Worm (Caenorhabditis elegans) whole organism, L3 larva: Measurements from ENCODE around the gene bath-2.

Experiments
- ama-1 ChIP-seq: fragments of 150-350 bp; optimal IDR thresholded peaks from 2 replicates; lab custom pipeline; 2018
- ceh-28 ChIP-seq: fragments of 150-350 bp; optimal IDR thresholded peaks from 2 replicates; lab custom pipeline; 2014; ENCODE audit warnings: missing biosample characterization, missing genetic modification reagents, missing genetic modification characterization
- ceh-82 ChIP-seq: fragments of 150-350 bp; optimal IDR thresholded peaks from 2 replicates; lab custom pipeline; 2014; ENCODE audit warnings: missing biosample characterization, missing genetic modification characterization
- ceh-9 ChIP-seq: sonication (generic microtip); optimal IDR thresholded peaks from 2 replicates; lab custom pipeline; 2018; ENCODE audit warnings: missing biosample characterization, missing genetic modification characterization
- daf-12 ChIP-seq: fragments of 150-350 bp; optimal IDR thresholded peaks from 2 replicates; lab custom pipeline; 2014; ENCODE audit warnings: missing biosample characterization, missing genetic modification reagents, missing genetic modification characterization
- egl-27 ChIP-seq: sonication (generic microtip); optimal IDR thresholded peaks from 4 replicates; lab custom pipeline; 2017; ENCODE audit warnings: missing biosample characterization, missing genetic modification reagents, missing genetic modification characterization
- egl-5 ChIP-seq: fragments of 150-350 bp; optimal IDR thresholded peaks from 2 replicates; lab custom pipeline; 2017; ENCODE audit warnings: missing biosample characterization, missing genetic modification reagents, missing genetic modification characterization, inconsistent platforms
- elt-1 ChIP-seq: fragments of 150-350 bp; optimal IDR thresholded peaks from 2 replicates; lab custom pipeline; 2014; ENCODE audit warnings: missing biosample characterization, missing genetic modification characterization
- elt-2 ChIP-seq: sonication (generic microtip); optimal IDR thresholded peaks from 2 replicates; lab custom pipeline; 2016; ENCODE audit warnings: missing genetic modification reagents, mild to moderate bottlenecking, missing genetic modification characterization, missing compliant biosample characterization
- fkh-2 ChIP-seq: fragments of 150-350 bp; optimal IDR thresholded peaks from 2 replicates; lab custom pipeline; 2014; ENCODE audit warnings: missing biosample characterization, missing genetic modification reagents, missing genetic modification characterization
- fos-1 ChIP-seq: fragments of 150-350 bp; optimal IDR thresholded peaks from 2 replicates; lab custom pipeline; 2014; ENCODE audit warnings: missing biosample characterization, missing genetic modification characterization
- hmg-11 ChIP-seq: sonication (generic microtip); optimal IDR thresholded peaks from 2 replicates; lab custom pipeline; 2016; ENCODE audit warnings: missing genetic modification characterization, missing compliant biosample characterization
- lin-15B ChIP-seq: fragments of 150-350 bp; optimal IDR thresholded peaks from 2 replicates; lab custom pipeline; 2014; ENCODE audit warnings: missing biosample characterization, missing genetic modification characterization
- lsy-12 ChIP-seq: sonication (generic microtip); optimal IDR thresholded peaks from 2 replicates; lab custom pipeline; 2016; ENCODE audit warnings: mild to moderate bottlenecking, missing genetic modification characterization, missing compliant biosample characterization
- mdl-1 ChIP-seq: fragments of 150-350 bp; optimal IDR thresholded peaks from 2 replicates; lab custom pipeline; 2014; ENCODE audit warnings: missing biosample characterization, missing genetic modification characterization
- mml-1 ChIP-seq: fragments of 150-350 bp; sonication (generic microtip); optimal IDR thresholded peaks from 3 replicates; lab custom pipeline; 2014; ENCODE audit warnings: missing biosample characterization, missing genetic modification characterization
- nfya-1 ChIP-seq: sonication (generic microtip); optimal IDR thresholded peaks from 2 replicates; lab custom pipeline; 2017; ENCODE audit warnings: missing genetic modification characterization, mild to moderate bottlenecking, missing compliant biosample characterization, antibody characterized with exemption, moderate library complexity; ENCODE audit not compliant: insufficient read depth
- nhr-11 ChIP-seq: fragments of 150-350 bp; optimal IDR thresholded peaks from 2 replicates; lab custom pipeline; 2014; ENCODE audit warnings: missing biosample characterization, missing genetic modification characterization
- nhr-23 ChIP-seq: fragments of 150-350 bp; optimal IDR thresholded peaks from 2 replicates; lab custom pipeline; 2014; ENCODE audit warnings: missing biosample characterization, missing genetic modification reagents, missing genetic modification characterization
- nhr-237 ChIP-seq: fragments of 150-350 bp; optimal IDR thresholded peaks from 2 replicates; lab custom pipeline; 2014; ENCODE audit warnings: missing biosample characterization, missing genetic modification characterization
- nhr-25 ChIP-seq: sonication (generic microtip); optimal IDR thresholded peaks from 2 replicates; lab custom pipeline; 2017; ENCODE audit warnings: missing biosample characterization, missing genetic modification characterization
- nhr-28 ChIP-seq: fragments of 150-350 bp; optimal IDR thresholded peaks from 2 replicates; lab custom pipeline; 2014; ENCODE audit warnings: missing biosample characterization, missing genetic modification characterization
- nhr-67 ChIP-seq: fragments of 150-350 bp; optimal IDR thresholded peaks from 2 replicates; lab custom pipeline; 2014; ENCODE audit warnings: missing biosample characterization, missing genetic modification characterization
- nhr-76 ChIP-seq: fragments of 150-350 bp; sonication (generic microtip); optimal IDR thresholded peaks from 5 replicates; lab custom pipeline; 2014; ENCODE audit warnings: missing biosample characterization, missing genetic modification characterization
- pha-4 ChIP-seq: fragments of 150-350 bp; optimal IDR thresholded peaks from 2 replicates; lab custom pipeline; 2014; ENCODE audit warnings: missing biosample characterization, missing genetic modification reagents, missing genetic modification characterization
- pqm-1 ChIP-seq: fragments of 150-350 bp; optimal IDR thresholded peaks from 2 replicates; lab custom pipeline; 2017; ENCODE audit warnings: missing biosample characterization, missing genetic modification characterization, inconsistent platforms
- sea-2 ChIP-seq: fragments of 150-350 bp; sonication (generic microtip); optimal IDR thresholded peaks from 4 replicates; lab custom pipeline; 2014; ENCODE audit warnings: missing biosample characterization, missing genetic modification reagents, missing genetic modification characterization
- skn-1 ChIP-seq: fragments of 150-350 bp; optimal IDR thresholded peaks from 2 replicates; lab custom pipeline; 2014; ENCODE audit warnings: missing biosample characterization, missing genetic modification characterization
- tbx-2 ChIP-seq: sonication (generic microtip); optimal IDR thresholded peaks from 2 replicates; lab custom pipeline; 2016; ENCODE audit warnings: mild to moderate bottlenecking, missing genetic modification characterization, missing compliant biosample characterization
- unc-39 ChIP-seq: sonication (generic microtip); optimal IDR thresholded peaks from 4 replicates; lab custom pipeline; 2017; ENCODE audit warnings: missing biosample characterization, missing genetic modification characterization
- zag-1 ChIP-seq: fragments of 150-350 bp; optimal IDR thresholded peaks from 2 replicates; lab custom pipeline; 2014; ENCODE audit warnings: missing biosample characterization, missing genetic modification characterization
- ztf-4 ChIP-seq: fragments of 150-350 bp; optimal IDR thresholded peaks from 2 replicates; lab custom pipeline; 2014; ENCODE audit warnings: missing biosample characterization, missing genetic modification characterization

bath-2 gene

ce11 chrII:1917862-1918261 is 4.7 kb downstream of the bath-2 start, which contains the start of gene bath-4:
TSS of gene bath-4 (minus strand) at chrII:1917962.
- TF ChIP-seq pha-4 (tag; lab: Kevin White, UChicago): no peak
- TF ChIP-seq fos-1 (tag; lab: Kevin White, UChicago): no peak

ce11 chrII:1912741-1913140 is 9.8 kb downstream of the bath-2 start, which contains the start of gene math-31:
TSS of gene math-31 (minus strand) at chrII:1912841.
- TF ChIP-seq nhr-23 (tag; lab: Kevin White, UChicago): no peak
- TF ChIP-seq nhr-11 (tag; lab: Kevin White, UChicago): no peak
- TF ChIP-seq ceh-82: no peak
- TF ChIP-seq ztf-4 (tag; lab: Kevin White, UChicago): no peak
- no peak for TF ChIP-seq nfya-1 (tag; lab: Kevin White, UChicago)
- TF ChIP-seq fkh-2 (tag; lab: Kevin White, UChicago): no peak
- TF ChIP-seq hmg-11 (tag; lab: Kevin White, UChicago): no peak
- no peak for TF ChIP-seq daf-12 (tag; lab: Kevin White, UChicago)
- no peak for TF ChIP-seq fos-1 (tag; lab: Kevin White, UChicago)
- TF ChIP-seq mml-1 (tag; lab: Kevin White, UChicago): no peak
- TF ChIP-seq pha-4 (tag; lab: Kevin White, UChicago): no peak
- TF ChIP-seq sea-2: no peak
- no peak for TF ChIP-seq nhr-28 (tag; lab: Kevin White, UChicago)
- TF ChIP-seq pqm-1: no peak
- no peak for TF ChIP-seq elt-2
- TF ChIP-seq lin-15B: no peak
- no peak for TF ChIP-seq egl-27 (tag; lab: Kevin White, UChicago)
- TF ChIP-seq, all 47 proteins: peak for 0

ce11 chrII:1905104-1905503 is 17.5 kb downstream of the bath-2 start, which contains the start of gene math-22:
TSS of gene math-22 (plus strand) at chrII:1905404.
- TF ChIP-seq elt-1 (tag; lab: Kevin White, UChicago): no peak
- TF ChIP-seq mml-1 (tag; lab: Kevin White, UChicago): no peak
- peak; percentile 16 for TF ChIP-seq pqm-1
- TF ChIP-seq, all 47 proteins: peak for 1

ce11 chrII:1901981-1902380 is 20.6 kb downstream of the bath-2 start, which contains the start of gene math-23:
TSS of gene math-23 (plus strand) at chrII:1902281.
- TF ChIP-seq nhr-28 (tag; lab: Kevin White, UChicago) (no peak), ceh-28 (tag; lab: Kevin White, UChicago) (no peak), nhr-25 (tag; lab: Kevin White, UChicago) (no peak), ceh-82 (no peak), skn-1 (tag; lab: Kevin White, UChicago) (no peak), daf-12 (tag; lab: Kevin White, UChicago) (no peak), ceh-9 (tag; lab: Kevin White, UChicago) (no peak), ztf-4 (tag; lab: Kevin White, UChicago) (no peak), lsy-12 (tag; lab: Kevin White, UChicago) (no peak), mdl-1 (tag; lab: Kevin White, UChicago) (no peak)

- TF ChIP-seq nhr-76 (tag; lab: Kevin White, UChicago) (no peak), ama-1 (lab: Kevin White, UChicago) (no peak), fos-1 (tag; lab: Kevin White, UChicago) (no peak), fkh-2 (tag; lab: Kevin White, UChicago) (no peak)
Observed at ce11 chrII:1899934-1900333, 22.6 kb downstream of the bath-2 start, which contains the start of gene math-24. TSS of gene math-24 (plus strand) at chrII:1900234.

ce11 chrII:1897936-1898335 is 24.6 kb downstream of the bath-2 start, which contains the start of gene C46F9.6:
TSS of gene C46F9.6 (plus strand) at chrII:1898236.
- TF ChIP-seq elt-2: peak; percentile 19
- TF ChIP-seq nhr-237 (tag; lab: Kevin White, UChicago): no peak

ce11 chrII:1895762-1896161 is 26.8 kb downstream of the bath-2 start, which contains the start of gene math-25:
TSS of gene math-25 (plus strand) at chrII:1896062.
- no peak for TF ChIP-seq sea-2
- no peak for TF ChIP-seq zag-1 (tag; lab: Kevin White, UChicago)
- no peak for TF ChIP-seq unc-39
- no peak for TF ChIP-seq egl-5
- TF ChIP-seq nfya-1 (tag; lab: Kevin White, UChicago): no peak
- TF ChIP-seq nhr-67 (tag; lab: Kevin White, UChicago): no peak
- no peak for TF ChIP-seq tbx-2 (tag; lab: Kevin White, UChicago)
- TF ChIP-seq pqm-1: no peak
- no peak for TF ChIP-seq ceh-28 (tag; lab: Kevin White, UChicago)
- TF ChIP-seq skn-1 (tag; lab: Kevin White, UChicago): no peak
